Fruit fly (Drosophila melanogaster) whole organism, embryonic: Measurements from ENCODE around the gene dysc.

Experiments used
- B-H1 ChIP-seq: fragments of 200-800 bp; sonication (Bioruptor generic); IDR thresholded peaks from 3 replicates; pipeline ENCODE4 v1.3.6; 2022; ENCODE audit warnings: missing biosample characterization, missing genetic modification characterization
- Bdp1 ChIP-seq: fragments of 200-800 bp; sonication (Bioruptor generic); optimal IDR thresholded peaks from 3 replicates; lab custom pipeline; 2016; ENCODE audit warnings: missing biosample characterization, missing genetic modification characterization
- Bgb ChIP-seq: fragments of 200-800 bp; sonication (Bioruptor generic); IDR thresholded peaks from 2 replicates; pipeline ENCODE4 v1.3.6; 2022; ENCODE audit warnings: missing biosample characterization, missing genetic modification characterization; ENCODE audit not compliant: partially characterized antibody
- CG10979 ChIP-seq: fragments of 200-800 bp; sonication (Bioruptor generic); optimal IDR thresholded peaks from 2 replicates; lab custom pipeline; 2018; ENCODE audit warnings: missing biosample characterization, mild to moderate bottlenecking, missing genetic modification characterization, moderate library complexity
- CG13123 ChIP-seq: fragments of 200-800 bp; sonication (Bioruptor generic); optimal IDR thresholded peaks from 2 replicates; lab custom pipeline; 2016; ENCODE audit warnings: missing biosample characterization, missing genetic modification characterization
- CG13775 ChIP-seq: fragments of 200-800 bp; sonication (Bioruptor generic); optimal IDR thresholded peaks from 3 replicates; lab custom pipeline; 2017; ENCODE audit warnings: missing biosample characterization, mild to moderate bottlenecking, missing genetic modification characterization
- CG14014 ChIP-seq: fragments of 200-800 bp; sonication (Bioruptor generic); IDR thresholded peaks from 2 replicates; pipeline ENCODE4 v1.3.6; 2022; ENCODE audit warnings: missing biosample characterization, missing genetic modification characterization
- CG15479 ChIP-seq: fragments of 200-800 bp; sonication (Bioruptor generic); optimal IDR thresholded peaks from 3 replicates; lab custom pipeline; 2019; ENCODE audit warnings: missing biosample characterization, mild to moderate bottlenecking, missing genetic modification characterization, moderate library complexity
- CG16779 ChIP-seq: fragments of 200-800 bp; sonication (Bioruptor generic); IDR thresholded peaks from 2 replicates; pipeline ENCODE4 v1.3.6; 2022; ENCODE audit warnings: missing biosample characterization, missing genetic modification characterization
- CG18262 ChIP-seq: fragments of 200-800 bp; optimal IDR thresholded peaks from 3 replicates; lab custom pipeline; 2019; ENCODE audit warnings: missing biosample characterization, mild to moderate bottlenecking, missing genetic modification characterization, moderate library complexity
- CG18619 ChIP-seq: fragments of 200-800 bp; sonication (Bioruptor generic); optimal IDR thresholded peaks from 3 replicates; lab custom pipeline; 2017; ENCODE audit warnings: missing biosample characterization, mild to moderate bottlenecking, missing genetic modification characterization
- CG18764 ChIP-seq: fragments of 200-800 bp; sonication (Bioruptor generic); optimal IDR thresholded peaks from 3 replicates; lab custom pipeline; 2016; ENCODE audit warnings: missing biosample characterization, missing genetic modification characterization
- CG2875 ChIP-seq: fragments of 200-800 bp; sonication (Bioruptor generic); optimal IDR thresholded peaks from 2 replicates; lab custom pipeline; 2017; ENCODE audit warnings: missing biosample characterization, mild to moderate bottlenecking, missing genetic modification characterization, missing genetic modification reagents
- CG3163 ChIP-seq: fragments of 200-800 bp; sonication (Bioruptor generic); optimal IDR thresholded peaks from 3 replicates; lab custom pipeline; 2016; ENCODE audit warnings: missing biosample characterization, missing genetic modification characterization
- CG3726 ChIP-seq: fragments of 200-800 bp; sonication (Bioruptor generic); IDR thresholded peaks from 3 replicates; pipeline ENCODE4, ENCODE4 v1.3.6; 2022; ENCODE audit warnings: missing biosample characterization, missing genetic modification characterization
- CG6854 ChIP-seq: fragments of 200-800 bp; sonication (Bioruptor generic); optimal IDR thresholded peaks from 3 replicates; lab custom pipeline; 2017; ENCODE audit warnings: missing biosample characterization, mild to moderate bottlenecking, missing genetic modification characterization
- CG8281 ChIP-seq: fragments of 200-800 bp; sonication (Bioruptor generic); optimal IDR thresholded peaks from 2 replicates; lab custom pipeline; 2018; ENCODE audit warnings: missing biosample characterization, mild to moderate bottlenecking, missing genetic modification characterization, moderate library complexity
- Chrac-16 ChIP-seq: fragments of 200-800 bp; sonication (Bioruptor generic); optimal IDR thresholded peaks from 3 replicates; lab custom pipeline; 2016; ENCODE audit warnings: missing biosample characterization, missing genetic modification characterization
- Dip3 ChIP-seq: fragments of 200-800 bp; sonication (Bioruptor generic); optimal IDR thresholded peaks from 3 replicates; lab custom pipeline; 2016; ENCODE audit warnings: missing biosample characterization, missing genetic modification characterization
- E2f2 ChIP-seq: fragments of 200-800 bp; sonication (Bioruptor generic); IDR thresholded peaks from 2 replicates; pipeline ENCODE4 v1.3.6; 2022; ENCODE audit warnings: missing biosample characterization, missing genetic modification characterization
- H2.0 ChIP-seq: fragments of 200-800 bp; sonication (Bioruptor generic); IDR thresholded peaks from 2 replicates; pipeline ENCODE4 v1.3.6; 2022; ENCODE audit warnings: missing biosample characterization, missing genetic modification characterization
- Hmx ChIP-seq: fragments of 200-800 bp; sonication (Bioruptor generic); optimal IDR thresholded peaks from 2 replicates; lab custom pipeline; 2016; ENCODE audit warnings: missing biosample characterization, missing genetic modification characterization
- Kr ChIP-seq: fragments of 200-800 bp; sonication (Bioruptor generic); optimal IDR thresholded peaks from 2 replicates; lab custom pipeline; 2017; ENCODE audit warnings: missing biosample characterization, mild to moderate bottlenecking, missing genetic modification characterization
- Mes4 ChIP-seq: fragments of 200-800 bp; sonication (Bioruptor generic); optimal IDR thresholded peaks from 2 replicates; lab custom pipeline; 2016; ENCODE audit warnings: missing biosample characterization, missing genetic modification characterization
- Sox102F ChIP-seq: fragments of 200-800 bp; sonication (Bioruptor generic); optimal IDR thresholded peaks from 2 replicates; lab custom pipeline; 2018; ENCODE audit warnings: missing biosample characterization, mild to moderate bottlenecking, missing genetic modification characterization, moderate library complexity
- Trl ChIP-seq, 3 experiments: fragments of >200 bp in 2 of 3; fragments of 200-800 bp in 1 of 3; sonication (Bioruptor generic) in 1 of 3; optimal IDR thresholded peaks; 2 replicates in 1 of 3; 3 replicates in 2 of 3; lab custom pipeline; 2016 to 2017; ENCODE audit warnings: missing biosample characterization in 1 of 3, missing genetic modification characterization in 1 of 3
- Usf ChIP-seq: fragments of 200-800 bp; sonication (Bioruptor generic); optimal IDR thresholded peaks from 2 replicates; lab custom pipeline; 2017; ENCODE audit warnings: missing genotype, missing biosample characterization, missing genetic modification characterization
- ash1 ChIP-seq: fragments of 200-800 bp; sonication (Bioruptor generic); optimal IDR thresholded peaks from 2 replicates; lab custom pipeline; 2018; ENCODE audit warnings: missing biosample characterization, mild to moderate bottlenecking, missing genetic modification characterization
- ato ChIP-seq: fragments of 200-800 bp; sonication (Bioruptor generic); IDR thresholded peaks from 2 replicates; pipeline ENCODE4 v1.3.6; 2022; ENCODE audit warnings: missing biosample characterization, missing genetic modification characterization; ENCODE audit not compliant: partially characterized antibody
- chinmo ChIP-seq: fragments of 200-800 bp; sonication (Bioruptor generic); IDR thresholded peaks from 4 replicates; pipeline ENCODE4 v1.3.6; 2022; ENCODE audit warnings: missing biosample characterization, missing genetic modification characterization; ENCODE audit not compliant: partially characterized antibody
- cwo ChIP-seq: fragments of 200-800 bp; sonication (Bioruptor generic); optimal IDR thresholded peaks from 3 replicates; lab custom pipeline; 2017; ENCODE audit warnings: missing biosample characterization, missing genetic modification characterization, mild to moderate bottlenecking, moderate library complexity, missing genetic modification reagents
- disco-r ChIP-seq: fragments of 200-800 bp; sonication (Bioruptor generic); optimal IDR thresholded peaks from 2 replicates; lab custom pipeline; 2016; ENCODE audit warnings: missing biosample characterization, missing genetic modification characterization
- dmrt99B ChIP-seq: fragments of 200-800 bp; sonication (Bioruptor generic); optimal IDR thresholded peaks from 2 replicates; lab custom pipeline; 2018; ENCODE audit warnings: missing biosample characterization, mild to moderate bottlenecking, missing genetic modification characterization, moderate library complexity
- en ChIP-seq: fragments of 200-800 bp; sonication (Bioruptor generic); optimal IDR thresholded peaks from 2 replicates; lab custom pipeline; 2016; ENCODE audit warnings: missing biosample characterization, missing genetic modification characterization
- esg ChIP-seq: fragments of 200-800 bp; sonication (Bioruptor generic); conservative IDR thresholded peaks from 2 replicates; pipeline ENCODE4 v1.3.6; 2022; ENCODE audit warnings: missing biosample characterization, missing genetic modification characterization
- gcm ChIP-seq: fragments of 200-800 bp; sonication (Bioruptor generic); optimal IDR thresholded peaks from 2 replicates; lab custom pipeline; 2019; ENCODE audit warnings: missing biosample characterization, mild to moderate bottlenecking, missing genetic modification characterization, moderate library complexity
- gem ChIP-seq: fragments of 200-800 bp; sonication (Bioruptor generic); optimal IDR thresholded peaks from 2 replicates; lab custom pipeline; 2019; ENCODE audit warnings: missing biosample characterization, mild to moderate bottlenecking, missing genetic modification characterization, moderate library complexity
- jigr1 ChIP-seq: fragments of 200-800 bp; sonication (Bioruptor generic); IDR thresholded peaks from 3 replicates; pipeline ENCODE4 v1.3.6; 2022; ENCODE audit warnings: missing biosample characterization, missing genetic modification characterization
- kah ChIP-seq: fragments of 200-800 bp; sonication (Bioruptor generic); optimal IDR thresholded peaks from 2 replicates; lab custom pipeline; 2018; ENCODE audit warnings: missing biosample characterization, mild to moderate bottlenecking, missing genetic modification characterization
- lov ChIP-seq, 2 experiments: fragments of 200-800 bp in 1 of 2; fragments of >200 bp in 1 of 2; sonication (Bioruptor generic) in 1 of 2; IDR thresholded peaks in 1 of 2; optimal IDR thresholded peaks in 1 of 2; 2 replicates in 1 of 2; 3 replicates in 1 of 2; pipeline versions ENCODE4 v1.3.6 to Lab custom; 2017 to 2022; ENCODE audit warnings: missing biosample characterization in 1 of 2, missing genetic modification characterization in 1 of 2
- nerfin-1 ChIP-seq: fragments of 200-800 bp; sonication (Bioruptor generic); optimal IDR thresholded peaks from 3 replicates; lab custom pipeline; 2019; ENCODE audit warnings: missing biosample characterization, mild to moderate bottlenecking, missing genetic modification characterization, moderate library complexity
- org-1 ChIP-seq: fragments of 200-800 bp; sonication (Bioruptor generic); optimal IDR thresholded peaks from 2 replicates; lab custom pipeline; 2017; ENCODE audit warnings: missing biosample characterization, missing genetic modification characterization
- scrt ChIP-seq: fragments of 200-800 bp; sonication (Bioruptor generic); optimal IDR thresholded peaks from 2 replicates; lab custom pipeline; 2018; ENCODE audit warnings: missing biosample characterization, mild to moderate bottlenecking, missing genetic modification characterization, moderate library complexity
- sens-2 ChIP-seq: fragments of 200-800 bp; sonication (Bioruptor generic); IDR thresholded peaks from 2 replicates; pipeline ENCODE4 v1.3.6; 2022; ENCODE audit warnings: missing biosample characterization, missing genetic modification characterization
- sna ChIP-seq: fragments of 200-800 bp; sonication (Bioruptor generic); IDR thresholded peaks from 2 replicates; pipeline ENCODE4 v1.3.6; 2022; ENCODE audit warnings: missing biosample characterization, missing genetic modification characterization; ENCODE audit not compliant: partially characterized antibody
- tna ChIP-seq: fragments of 200-800 bp; sonication (Bioruptor generic); IDR thresholded peaks from 2 replicates; pipeline ENCODE4 v1.3.6; 2022; ENCODE audit warnings: missing biosample characterization, missing genetic modification characterization; ENCODE audit not compliant: partially characterized antibody
- usp ChIP-seq: fragments of >200 bp; optimal IDR thresholded peaks from 2 replicates; lab custom pipeline; 2017; ENCODE audit warnings: missing biosample characterization, missing genetic modification characterization

Gene dysc

DNA sequence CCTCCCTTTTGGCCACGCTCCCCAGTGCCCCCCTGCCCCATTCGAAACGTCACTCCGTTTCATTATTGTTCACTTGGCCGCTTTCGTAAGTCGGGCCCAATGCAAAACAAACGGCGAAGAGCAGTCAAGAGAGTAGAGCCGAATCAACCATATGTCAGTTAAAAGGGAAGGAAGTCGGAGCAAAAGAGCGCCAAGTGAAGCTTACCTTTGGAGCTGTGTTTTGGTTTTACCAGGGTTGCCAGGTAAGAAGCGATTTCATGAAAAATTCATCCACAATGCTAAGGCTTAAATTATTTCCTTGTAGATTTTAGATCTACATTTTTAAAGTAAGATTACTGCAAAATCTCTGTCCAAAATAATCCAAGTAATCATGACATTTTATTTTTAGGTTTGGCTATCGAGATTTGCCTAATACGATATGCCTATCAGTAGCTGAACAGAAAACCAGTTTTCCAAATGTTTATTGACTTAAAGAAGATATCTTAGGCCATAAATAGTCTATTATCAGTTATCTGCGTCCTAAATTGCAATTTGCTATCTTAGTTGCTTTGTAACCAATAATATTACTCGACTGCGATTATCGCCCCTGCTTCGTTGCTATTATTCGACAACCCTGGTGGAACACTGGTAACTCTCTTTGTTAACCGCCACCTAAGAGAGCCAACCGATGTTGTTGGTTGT, 35.6 kb upstream of the dysc start (continued):
- TF ChIP-seq cwo = peak; percentile 86
- peak; percentile 51 to 59 for TF ChIP-seq Trl (optimal IDR thresholded peaks at IDR 0.05; lab: Kevin White, UChicago)
- peak; percentile 68 for TF ChIP-seq Trl (GFP tag; optimal IDR thresholded peaks at IDR 0.05; lab: Kevin White, UChicago)
- peak; percentile 90 for TF ChIP-seq nerfin-1 (tag; lab: Kevin White, UChicago)
- TF ChIP-seq Dip3 (GFP tag; lab: Kevin White, UChicago) = peak; percentile 81
- peak; percentile 97 for TF ChIP-seq CG3163 (GFP tag; lab: Kevin White, UChicago)
- peak; percentile 80 for TF ChIP-seq Chrac-16 (GFP tag; lab: Kevin White, UChicago)
- peak; percentile 1 for TF ChIP-seq Kr (GFP tag; lab: Kevin White, UChicago)
- peak; percentile 90 for TF ChIP-seq org-1 (GFP tag; lab: Kevin White, UChicago)
- peak; percentile 33; the same call in 1 of the 3 replicates for TF ChIP-seq B-H1 (GFP tag; lab: Robert Waterston, UW)
- peak; percentile 73 for TF ChIP-seq CG13123
- peak; percentile 93 for TF ChIP-seq CG10979 (tag; lab: Kevin White, UChicago)
- TF ChIP-seq CG15479 (GFP tag; lab: Kevin White, UChicago) = peak; percentile 74
- TF ChIP-seq chinmo (GFP tag; lab: Robert Waterston, UW) = peak; percentile 36; the same call in 1 of the 4 replicates
- peak; percentile 38; the same call in 1 of the 3 replicates for TF ChIP-seq jigr1
- TF ChIP-seq CG16779 (GFP tag; lab: Robert Waterston, UW) = no peak
- TF ChIP-seq lov (optimal IDR thresholded peaks at IDR 0.05; lab: Kevin White, UChicago) = no peak
- 0 out of 3 replicates have a peak, but pooled peaks have one; percentile 52 for TF ChIP-seq lov (GFP tag; IDR thresholded peaks at IDR 0.05; lab: Robert Waterston, UW)
- peak; percentile 90 for TF ChIP-seq gem (tag; lab: Kevin White, UChicago)
- peak; percentile 82 for TF ChIP-seq en (GFP tag; lab: Kevin White, UChicago)
- peak; percentile 92 for TF ChIP-seq CG18619
- TF ChIP-seq scrt (GFP tag; lab: Kevin White, UChicago) = peak; percentile 84
- TF ChIP-seq CG6854 (GFP tag; lab: Kevin White, UChicago) = peak; percentile 84
- TF ChIP-seq CG18262 (tag; lab: Kevin White, UChicago) = peak; percentile 95
- TF ChIP-seq E2f2 (GFP tag; lab: Robert Waterston, UW) = peak; percentile 47
- TF ChIP-seq gcm (GFP tag; lab: Kevin White, UChicago) = peak; percentile 69
- TF ChIP-seq CG2875 (GFP tag; lab: Kevin White, UChicago) = peak; percentile 75
- peak; percentile 81 for TF ChIP-seq Hmx
- peak; percentile 74 for TF ChIP-seq Bdp1 (GFP tag; lab: Kevin White, UChicago)
- TF ChIP-seq Sox102F = peak; percentile 86
- peak; percentile 58 for TF ChIP-seq esg (GFP tag; lab: Robert Waterston, UW)
- no peak for TF ChIP-seq ash1 (GFP tag; lab: Kevin White, UChicago)
- peak; percentile 87 for TF ChIP-seq Mes4 (GFP tag; lab: Kevin White, UChicago)
- peak; percentile 94 for TF ChIP-seq dmrt99B (tag; lab: Kevin White, UChicago)
- TF ChIP-seq disco-r (GFP tag; lab: Kevin White, UChicago) = peak; percentile 78
- TF ChIP-seq sna = no peak
- no peak for TF ChIP-seq sens-2
- TF ChIP-seq Bgb (GFP tag; lab: Robert Waterston, UW) = no peak
- TF ChIP-seq kah (GFP tag; lab: Kevin White, UChicago) = peak; percentile 79
- TF ChIP-seq tna (GFP tag; lab: Robert Waterston, UW) = no peak
- peak; percentile 76 for TF ChIP-seq CG14014 (GFP tag; lab: Robert Waterston, UW)
- TF ChIP-seq Usf = peak; percentile 90
- TF ChIP-seq CG18764 (GFP tag; lab: Kevin White, UChicago) = peak; percentile 73
- TF ChIP-seq CG3726 = no peak
- TF ChIP-seq CG8281 (tag; lab: Kevin White, UChicago) = peak; percentile 74
- no peak for TF ChIP-seq usp (GFP tag; lab: Kevin White, UChicago)
- TF ChIP-seq ato (GFP tag; lab: Robert Waterston, UW) = no peak
- peak; percentile 93 for TF ChIP-seq CG13775 (GFP tag; lab: Kevin White, UChicago)
- TF ChIP-seq H2.0 = 0 out of 2 replicates have a peak, but pooled peaks have one; percentile 42
